Fruit fly (Drosophila melanogaster) whole organism, embryonic: Measurements from ENCODE around the gene smid.
A peak's percentile ranks its signal among the peaks of the same experiment; 100 is the strongest.

ENCODE experiments used
- Aef1 ChIP-seq: fragments of 200-800 bp; sonication (Bioruptor generic); IDR thresholded peaks from 3 replicates; pipeline ENCODE4 v1.3.6; 2022; ENCODE audit warnings: missing biosample characterization, missing genetic modification characterization
- Antp ChIP-seq: fragments of 200-800 bp; sonication (Bioruptor generic); optimal IDR thresholded peaks from 3 replicates; lab custom pipeline; 2016; ENCODE audit warnings: missing biosample characterization, missing genetic modification characterization
- CG11093 ChIP-seq: fragments of 200-800 bp; sonication (Bioruptor generic); IDR thresholded peaks from 3 replicates; pipeline ENCODE4 v1.3.6; 2022; ENCODE audit warnings: missing biosample characterization, missing genetic modification characterization
- CG11695 ChIP-seq: fragments of 200-800 bp; sonication (Bioruptor generic); IDR thresholded peaks from 3 replicates; pipeline ENCODE4 v1.3.6; 2022; ENCODE audit warnings: missing biosample characterization, missing genetic modification characterization
- CG12219 ChIP-seq: fragments of 200-800 bp; sonication (Bioruptor generic); optimal IDR thresholded peaks from 3 replicates; lab custom pipeline; 2018; ENCODE audit warnings: missing biosample characterization, mild to moderate bottlenecking, missing genetic modification characterization
- CG17361 ChIP-seq: fragments of 200-800 bp; sonication (Bioruptor generic); IDR thresholded peaks from 3 replicates; pipeline ENCODE4 v1.3.6; 2022; ENCODE audit warnings: missing biosample characterization, missing genetic modification characterization
- CG17612 ChIP-seq: fragments of 200-800 bp; sonication (Bioruptor generic); IDR thresholded peaks from 2 replicates; pipeline ENCODE4 v1.3.6; 2022; ENCODE audit warnings: missing biosample characterization, missing genetic modification characterization
- CG2116 ChIP-seq: fragments of 200-800 bp; sonication (Bioruptor generic); optimal IDR thresholded peaks from 3 replicates; lab custom pipeline; 2018; ENCODE audit warnings: missing biosample characterization, mild to moderate bottlenecking, missing genetic modification characterization
- CG2875 ChIP-seq: fragments of 200-800 bp; sonication (Bioruptor generic); optimal IDR thresholded peaks from 2 replicates; lab custom pipeline; 2017; ENCODE audit warnings: missing biosample characterization, mild to moderate bottlenecking, missing genetic modification characterization, missing genetic modification reagents
- CG2889 ChIP-seq: fragments of 200-800 bp; sonication (Bioruptor generic); IDR thresholded peaks from 3 replicates; pipeline ENCODE4 v1.3.6; 2022; ENCODE audit warnings: missing biosample characterization, missing genetic modification characterization
- CG31441 ChIP-seq: fragments of 200-800 bp; sonication (Bioruptor generic); IDR thresholded peaks from 2 replicates; pipeline ENCODE4 v1.3.6; 2022; ENCODE audit warnings: missing biosample characterization, missing genetic modification characterization
- CG3407 ChIP-seq: fragments of 200-800 bp; sonication (Bioruptor generic); optimal IDR thresholded peaks from 2 replicates; lab custom pipeline; 2018; ENCODE audit warnings: missing biosample characterization, mild to moderate bottlenecking, missing genetic modification characterization
- CG34422 ChIP-seq: fragments of 200-800 bp; sonication (Bioruptor generic); IDR thresholded peaks from 3 replicates; pipeline ENCODE4 v1.3.6; 2022; ENCODE audit warnings: missing biosample characterization, missing genetic modification characterization
- CG4360 ChIP-seq: fragments of 200-800 bp; sonication (Bioruptor generic); IDR thresholded peaks from 2 replicates; pipeline ENCODE4 v1.3.6; 2022; ENCODE audit warnings: missing biosample characterization, missing genetic modification characterization
- CG4404 ChIP-seq: fragments of 200-800 bp; sonication (Bioruptor generic); IDR thresholded peaks from 2 replicates; pipeline ENCODE4 v1.3.6; 2022; ENCODE audit warnings: missing biosample characterization, missing genetic modification characterization
- CG6175 ChIP-seq: fragments of 200-800 bp; sonication (Bioruptor generic); IDR thresholded peaks from 3 replicates; pipeline ENCODE4 v1.3.6; 2022; ENCODE audit warnings: missing biosample characterization, missing genetic modification characterization
- CG7372 ChIP-seq: fragments of 200-800 bp; sonication (Bioruptor generic); IDR thresholded peaks from 2 replicates; pipeline ENCODE4 v1.3.6; 2022; ENCODE audit warnings: missing biosample characterization, missing genetic modification characterization
- CG8290 ChIP-seq, 3 experiments: fragments of 200-800 bp; sonication (Bioruptor generic); optimal IDR thresholded peaks; 2 replicates each; lab custom pipeline; 2016 to 2019; ENCODE audit warnings: missing biosample characterization in 3 of 3, missing genetic modification characterization in 3 of 3, mild to moderate bottlenecking in 2 of 3, moderate library complexity in 1 of 3
- CrebB ChIP-seq: fragments of 200-800 bp; sonication (Bioruptor generic); optimal IDR thresholded peaks from 3 replicates; lab custom pipeline; 2018; ENCODE audit warnings: missing biosample characterization, mild to moderate bottlenecking, missing genetic modification characterization
- Dp ChIP-seq: fragments of 200-800 bp; sonication (Bioruptor generic); optimal IDR thresholded peaks from 2 replicates; lab custom pipeline; 2018; ENCODE audit warnings: missing biosample characterization, mild to moderate bottlenecking, missing genetic modification characterization, moderate library complexity
- Gug ChIP-seq: fragments of 200-800 bp; sonication (Bioruptor generic); IDR thresholded peaks from 4 replicates; pipeline ENCODE4 v1.3.6; 2022; ENCODE audit warnings: missing biosample characterization, missing genetic modification characterization
- Hsf ChIP-seq: fragments of 200-800 bp; sonication (Bioruptor generic); optimal IDR thresholded peaks from 3 replicates; lab custom pipeline; 2016; ENCODE audit warnings: missing biosample characterization, missing genetic modification characterization
- Nf-YC ChIP-seq: fragments of 200-800 bp; optimal IDR thresholded peaks from 3 replicates; lab custom pipeline; 2019; ENCODE audit warnings: missing biosample characterization, mild to moderate bottlenecking, missing genetic modification characterization, moderate library complexity
- Stat92E ChIP-seq, 3 experiments: fragments of >200 bp in 2 of 3; fragments of 200-800 bp in 1 of 3; sonication (Bioruptor generic) in 1 of 3; optimal IDR thresholded peaks; 2 replicates each; lab custom pipeline; 2017 to 2019; ENCODE audit warnings: missing biosample characterization in 3 of 3, missing genetic modification characterization in 3 of 3, mild to moderate bottlenecking in 1 of 3, moderate library complexity in 1 of 3
- ara ChIP-seq: fragments of 200-800 bp; sonication (Bioruptor generic); IDR thresholded peaks from 2 replicates; pipeline ENCODE4 v1.3.6; 2022; ENCODE audit warnings: missing biosample characterization, missing genetic modification characterization
- ash1 ChIP-seq: fragments of 200-800 bp; sonication (Bioruptor generic); optimal IDR thresholded peaks from 2 replicates; lab custom pipeline; 2018; ENCODE audit warnings: missing biosample characterization, mild to moderate bottlenecking, missing genetic modification characterization
- az2 ChIP-seq: fragments of 200-800 bp; sonication (Bioruptor generic); optimal IDR thresholded peaks from 3 replicates; lab custom pipeline; 2016; ENCODE audit warnings: missing biosample characterization, missing genetic modification characterization
- br ChIP-seq: fragments of >200 bp; optimal IDR thresholded peaks from 2 replicates; lab custom pipeline; 2017
- cad ChIP-seq: fragments of >200 bp; optimal IDR thresholded peaks from 2 replicates; lab custom pipeline; 2017; ENCODE audit warnings: missing biosample characterization, missing genetic modification characterization
- caup ChIP-seq: fragments of 200-800 bp; sonication (Bioruptor generic); optimal IDR thresholded peaks from 3 replicates; lab custom pipeline; 2017; ENCODE audit warnings: missing biosample characterization, mild to moderate bottlenecking, missing genetic modification characterization, moderate library complexity; ENCODE audit not compliant: severe bottlenecking
- grn ChIP-seq: fragments of 200-800 bp; sonication (Bioruptor generic); optimal IDR thresholded peaks from 3 replicates; lab custom pipeline; 2017; ENCODE audit warnings: missing biosample characterization, missing genetic modification characterization
- her ChIP-seq: fragments of 200-800 bp; sonication (Bioruptor generic); optimal IDR thresholded peaks from 2 replicates; lab custom pipeline; 2016; ENCODE audit warnings: missing biosample characterization, missing genetic modification characterization
- hkb ChIP-seq, 2 experiments: fragments of 200-800 bp in 1 of 2; fragments of >200 bp in 1 of 2; sonication (Bioruptor generic) in 1 of 2; IDR thresholded peaks in 1 of 2; optimal IDR thresholded peaks in 1 of 2; 2 replicates each; pipeline versions ENCODE4 v1.3.6 to Lab custom; 2017 to 2022; ENCODE audit warnings: missing biosample characterization in 1 of 2, missing genetic modification characterization in 1 of 2
- inv ChIP-seq: fragments of 200-800 bp; sonication (Bioruptor generic); IDR thresholded peaks from 2 replicates; pipeline ENCODE4 v1.3.6; 2022; ENCODE audit warnings: missing biosample characterization, missing genetic modification characterization; ENCODE audit not compliant: partially characterized antibody
- jigr1 ChIP-seq: fragments of 200-800 bp; sonication (Bioruptor generic); IDR thresholded peaks from 3 replicates; pipeline ENCODE4 v1.3.6; 2022; ENCODE audit warnings: missing biosample characterization, missing genetic modification characterization
- kay ChIP-seq: fragments of 200-800 bp; sonication (Bioruptor generic); optimal IDR thresholded peaks from 2 replicates; lab custom pipeline; 2016; ENCODE audit warnings: missing biosample characterization, missing genetic modification characterization
- lov ChIP-seq, 2 experiments: fragments of 200-800 bp in 1 of 2; fragments of >200 bp in 1 of 2; sonication (Bioruptor generic) in 1 of 2; IDR thresholded peaks in 1 of 2; optimal IDR thresholded peaks in 1 of 2; 2 replicates in 1 of 2; 3 replicates in 1 of 2; pipeline versions ENCODE4 v1.3.6 to Lab custom; 2017 to 2022; ENCODE audit warnings: missing biosample characterization in 1 of 2, missing genetic modification characterization in 1 of 2
- mirr ChIP-seq: fragments of 200-800 bp; sonication (Bioruptor generic); optimal IDR thresholded peaks from 3 replicates; lab custom pipeline; 2018; ENCODE audit warnings: missing biosample characterization, mild to moderate bottlenecking, missing genetic modification characterization
- nerfin-1 ChIP-seq: fragments of 200-800 bp; sonication (Bioruptor generic); optimal IDR thresholded peaks from 3 replicates; lab custom pipeline; 2019; ENCODE audit warnings: missing biosample characterization, mild to moderate bottlenecking, missing genetic modification characterization, moderate library complexity
- onecut ChIP-seq: fragments of 200-800 bp; sonication (Bioruptor generic); IDR thresholded peaks from 2 replicates; pipeline ENCODE4 v1.3.6; 2022; ENCODE audit warnings: missing biosample characterization, missing genetic modification characterization
- pfk ChIP-seq: fragments of 200-800 bp; sonication (Bioruptor generic); optimal IDR thresholded peaks from 2 replicates; lab custom pipeline; 2018; ENCODE audit warnings: missing biosample characterization, mild to moderate bottlenecking, missing genetic modification characterization, moderate library complexity
- phol ChIP-seq: fragments of 200-800 bp; sonication (Bioruptor generic); optimal IDR thresholded peaks from 3 replicates; lab custom pipeline; 2018; ENCODE audit warnings: missing biosample characterization, mild to moderate bottlenecking, missing genetic modification characterization, moderate library complexity
- pnt ChIP-seq: fragments of 200-800 bp; sonication (Bioruptor generic); optimal IDR thresholded peaks from 3 replicates; lab custom pipeline; 2016; ENCODE audit warnings: missing biosample characterization, missing genetic modification characterization
- psq ChIP-seq: fragments of 200-800 bp; sonication (Bioruptor generic); optimal IDR thresholded peaks from 2 replicates; lab custom pipeline; 2017; ENCODE audit warnings: missing biosample characterization, missing genetic modification characterization
- rib ChIP-seq: fragments of 200-800 bp; sonication (Bioruptor generic); IDR thresholded peaks from 2 replicates; pipeline ENCODE4 v1.3.6; 2022; ENCODE audit warnings: missing biosample characterization, missing genetic modification characterization
- ro ChIP-seq: fragments of 200-800 bp; sonication (Bioruptor generic); IDR thresholded peaks from 2 replicates; pipeline ENCODE4 v1.3.6; 2022; ENCODE audit warnings: missing biosample characterization, missing genetic modification characterization
- scrt ChIP-seq: fragments of 200-800 bp; sonication (Bioruptor generic); optimal IDR thresholded peaks from 2 replicates; lab custom pipeline; 2018; ENCODE audit warnings: missing biosample characterization, mild to moderate bottlenecking, missing genetic modification characterization, moderate library complexity
- sr ChIP-seq: fragments of 200-800 bp; sonication (Bioruptor generic); IDR thresholded peaks from 3 replicates; pipeline ENCODE4 v1.3.6; 2022; ENCODE audit warnings: missing biosample characterization, missing genetic modification characterization

The smid gene

DNA sequence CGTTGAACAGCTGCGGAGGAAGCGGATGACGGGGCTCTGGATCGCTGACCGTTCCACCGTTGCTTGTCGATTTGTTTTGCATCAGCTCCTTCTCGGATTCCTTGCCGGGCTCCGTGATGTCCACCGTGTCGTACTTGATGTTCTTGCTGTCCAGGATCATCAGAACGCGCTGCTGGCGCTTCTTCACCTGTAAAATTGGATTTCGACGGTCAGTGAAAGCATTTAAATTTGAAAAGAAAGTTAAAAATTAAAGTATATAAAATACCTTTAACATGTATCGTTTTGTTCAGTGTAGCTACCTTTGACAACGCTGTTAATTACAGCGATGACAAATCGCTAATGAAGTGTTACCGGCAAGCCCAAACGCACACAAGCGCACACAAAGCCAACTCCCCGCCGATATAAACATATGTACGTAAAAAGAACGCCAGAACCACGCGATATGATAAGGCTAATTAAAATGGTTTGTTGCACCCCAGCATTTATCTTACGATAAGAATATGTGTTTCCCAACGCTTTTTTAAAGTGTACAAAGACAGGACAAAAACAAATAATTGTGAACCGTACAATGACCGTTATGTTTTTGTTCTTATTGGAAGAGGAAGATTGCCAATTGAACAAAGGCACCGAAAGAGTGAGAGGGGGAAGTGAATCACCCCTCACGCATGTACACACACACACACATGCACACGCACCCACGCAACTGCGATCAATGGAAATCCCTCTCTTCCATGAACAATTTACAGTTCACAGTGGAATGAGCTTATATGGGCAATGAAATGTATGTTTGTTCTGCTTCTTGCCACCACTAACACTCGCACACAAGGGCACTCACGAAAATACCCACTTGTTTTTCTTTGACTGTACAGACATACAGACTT is 13.4 kb upstream of the smid start (continued):
- no peak for TF ChIP-seq CG4360 (GFP tag; lab: Robert Waterston, UW)
- TF ChIP-seq Gug: no peak
- peak; percentile 18 for TF ChIP-seq CG12219 (GFP tag; lab: Kevin White, UChicago)
- no peak for TF ChIP-seq lov (optimal IDR thresholded peaks at IDR 0.05; lab: Kevin White, UChicago)
- TF ChIP-seq lov (GFP tag; IDR thresholded peaks at IDR 0.05; lab: Robert Waterston, UW): 0 out of 3 replicates have a peak, but pooled peaks have one; percentile 29
- TF ChIP-seq CG31441 (GFP tag; lab: Robert Waterston, UW): peak; percentile 42
- TF ChIP-seq CG3407 (GFP tag; lab: Kevin White, UChicago): no peak
- no peak for TF ChIP-seq pnt
- TF ChIP-seq grn: peak; percentile 50
- TF ChIP-seq mirr (GFP tag; lab: Kevin White, UChicago): peak; percentile 94
- TF ChIP-seq her (GFP tag; lab: Kevin White, UChicago): no peak
- peak; percentile 47; the same call in 1 of the 3 replicates for TF ChIP-seq CG34422 (GFP tag; lab: Robert Waterston, UW)
- TF ChIP-seq CG2889 (GFP tag; lab: Robert Waterston, UW): peak; percentile 36; the same call in 1 of the 3 replicates
- peak; percentile 31 for TF ChIP-seq Nf-YC (tag; lab: Kevin White, UChicago)
- peak; percentile 94; the same call in 2 of the 3 replicates for TF ChIP-seq sr (GFP tag; lab: Robert Waterston, UW)
- TF ChIP-seq cad (GFP tag; lab: Kevin White, UChicago): no peak
- peak; percentile 1 for TF ChIP-seq az2
- no peak for TF ChIP-seq CG17612 (GFP tag; lab: Robert Waterston, UW)
- peak; percentile 7 for TF ChIP-seq Hsf (GFP tag; lab: Kevin White, UChicago)
- no peak for TF ChIP-seq ash1 (GFP tag; lab: Kevin White, UChicago)
- TF ChIP-seq Aef1 (GFP tag; lab: Robert Waterston, UW): no peak
- TF ChIP-seq scrt (GFP tag; lab: Kevin White, UChicago): no peak
- no peak for TF ChIP-seq Dp (GFP tag; lab: Kevin White, UChicago)
- no peak for TF ChIP-seq inv (GFP tag; lab: Robert Waterston, UW)
- no peak for TF ChIP-seq pfk (GFP tag; lab: Kevin White, UChicago)
- TF ChIP-seq psq (GFP tag; lab: Kevin White, UChicago): no peak
- peak; percentile 31 for TF ChIP-seq nerfin-1 (tag; lab: Kevin White, UChicago)
- no peak for TF ChIP-seq ro
- TF ChIP-seq CrebB (tag; lab: Kevin White, UChicago): peak; percentile 16
- TF ChIP-seq br: no peak
- no peak for TF ChIP-seq CG4404 (GFP tag; lab: Robert Waterston, UW)
- 0 out of 2 replicates have a peak, but pooled peaks have one; percentile 25 for TF ChIP-seq onecut (GFP tag; lab: Robert Waterston, UW)
- TF ChIP-seq phol (tag; lab: Kevin White, UChicago): peak; percentile 40
- peak; percentile 62; the same call in 1 of the 3 replicates for TF ChIP-seq CG17361 (GFP tag; lab: Robert Waterston, UW)
- TF ChIP-seq CG11093 (GFP tag; lab: Robert Waterston, UW): no peak
- TF ChIP-seq CG6175: no peak
- 0 out of 2 replicates have a peak, but pooled peaks have one; percentile 43 for TF ChIP-seq ara
- peak; percentile 89 for TF ChIP-seq kay (GFP tag; lab: Kevin White, UChicago)
- TF ChIP-seq Stat92E (GFP tag; optimal IDR thresholded peaks at IDR 0.05; lab: Kevin White, UChicago): no peak
- no peak for TF ChIP-seq Antp (GFP tag; lab: Kevin White, UChicago)
- TF ChIP-seq jigr1 (GFP tag; lab: Robert Waterston, UW): no peak
- TF ChIP-seq caup: peak; percentile 17
- TF ChIP-seq CG2116 (GFP tag; lab: Kevin White, UChicago): no peak
- no peak for TF ChIP-seq CG7372
- TF ChIP-seq CG2875 (GFP tag; lab: Kevin White, UChicago): no peak
- TF ChIP-seq CG11695 (GFP tag; lab: Robert Waterston, UW): peak; percentile 62
- TF ChIP-seq hkb (optimal IDR thresholded peaks at IDR 0.05; lab: Kevin White, UChicago): no peak
- TF ChIP-seq hkb (GFP tag; IDR thresholded peaks at IDR 0.05; lab: Robert Waterston, UW): peak; percentile 43
- TF ChIP-seq rib (GFP tag; lab: Robert Waterston, UW): peak; percentile 67
- no peak for TF ChIP-seq CG8290 (GFP tag; optimal IDR thresholded peaks at IDR 0.05; lab: Kevin White, UChicago)
- peak in 1 of 2 experiments; percentile 41 for TF ChIP-seq CG8290 (tag; optimal IDR thresholded peaks at IDR 0.05; lab: Kevin White, UChicago)
